Worm (Caenorhabditis elegans): ENCODE results near the gene hacd-1.

DNA sequence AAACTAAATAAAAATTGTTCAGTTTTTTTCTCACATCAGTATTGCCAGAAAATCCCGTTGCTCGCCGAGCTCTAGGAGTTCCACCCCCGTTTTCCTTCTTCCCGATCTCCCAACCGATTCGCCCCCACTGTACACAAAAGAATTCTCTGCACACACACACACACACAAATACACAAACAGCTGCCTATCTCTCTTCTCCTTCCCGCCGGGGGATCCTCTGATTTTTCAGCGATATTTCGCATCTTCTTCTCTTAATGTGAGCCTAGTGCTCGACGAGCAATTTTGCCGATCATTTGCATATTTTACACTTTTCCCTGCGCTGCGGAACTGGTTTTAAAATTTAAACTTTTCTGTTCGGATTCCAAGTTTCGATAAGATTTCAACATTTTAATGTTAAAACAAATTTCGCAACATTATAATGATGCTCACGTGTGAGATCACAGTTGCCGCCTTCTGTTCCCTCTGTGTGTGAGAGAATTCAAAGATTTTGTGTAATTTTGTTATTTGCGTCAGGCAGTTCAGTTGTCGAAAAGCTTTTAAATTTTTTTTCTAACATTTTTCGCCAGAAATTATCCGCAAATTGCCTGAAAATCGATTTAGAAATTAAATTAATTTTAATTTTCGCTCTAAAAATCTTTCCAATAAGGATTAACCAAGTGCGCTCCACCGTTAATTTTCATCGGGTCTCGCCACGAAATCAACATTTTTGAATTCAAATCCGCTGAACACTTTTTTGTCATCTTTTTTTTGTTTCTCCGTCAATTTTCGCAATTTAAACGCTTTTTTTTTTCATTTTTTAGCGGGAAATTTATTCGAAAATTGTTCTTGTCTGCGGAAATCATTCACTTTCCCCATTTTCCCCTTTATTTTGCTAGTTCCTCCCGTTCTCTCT lies 11.2 kb downstream of the hacd-1 start:
- TF ChIP-seq snpc-4 (tag; optimal IDR thresholded peaks at IDR 0.05) (no peak), hif-1 (tag; optimal IDR thresholded peaks at IDR 0.05) (no peak), lim-7 (GFP tag; IDR thresholded peaks at IDR 0.05) (0 out of 2 replicates have a peak, but pooled peaks have one; percentile 41), fkh-10 (GFP tag; optimal IDR thresholded peaks at IDR 0.05) (peak; percentile 62), aha-1 (tag) (peak; percentile 97)

Data from whole organism, L4 larva.